Worm (Caenorhabditis elegans): ENCODE data around the gene F13B6.1.
A peak's percentile ranks its signal among the peaks of the same experiment; 100 is the strongest.

F13B6.1 gene

DNA sequence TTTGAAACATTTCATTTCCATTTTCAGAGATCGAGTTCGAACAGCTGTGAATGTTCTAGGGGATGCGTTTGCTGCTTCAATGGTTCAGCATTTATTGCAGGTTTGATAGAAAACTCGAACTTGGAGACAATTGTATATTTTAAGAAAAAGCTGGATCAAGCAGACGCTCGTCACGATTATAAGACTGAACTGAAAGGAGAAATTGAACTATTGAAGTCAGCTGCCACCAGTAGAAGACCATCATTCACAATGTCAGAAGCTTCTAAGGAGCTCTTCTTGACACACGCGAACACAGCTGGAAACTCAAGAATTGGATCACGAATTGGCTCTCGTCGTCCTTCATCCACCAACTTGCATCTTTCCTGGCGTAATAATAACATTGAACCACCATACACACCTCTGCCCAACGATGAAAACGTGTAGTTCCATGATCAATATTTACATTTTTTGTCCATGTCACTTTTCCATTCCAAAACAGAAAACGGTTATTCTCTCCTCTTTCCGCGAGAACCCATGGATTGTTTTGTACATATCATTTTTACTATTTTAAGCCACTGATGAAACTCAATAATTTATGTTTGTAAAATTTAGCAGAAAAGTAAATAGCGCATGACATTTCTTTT lies 49.7 kb downstream of the F13B6.1 start (continued):
- no peak for TF ChIP-seq ceh-79 (tag; optimal IDR thresholded peaks at IDR 0.05)
- TF ChIP-seq somi-1 (GFP tag; optimal IDR thresholded peaks at IDR 0.05), result no peak
- TF ChIP-seq lin-40 (tag; optimal IDR thresholded peaks at IDR 0.05), result peak; percentile 35
- no peak for TF ChIP-seq ccch-3 (GFP tag; optimal IDR thresholded peaks at IDR 0.05)
- no peak for TF ChIP-seq zim-3 (tag; optimal IDR thresholded peaks at IDR 0.05)
- peak; percentile 62 for TF ChIP-seq chd-7 (tag; optimal IDR thresholded peaks at IDR 0.05)
- peak; percentile 50 for TF ChIP-seq hmg-1.2 (GFP tag; IDR thresholded peaks at IDR 0.05)
- peak; percentile 19; the same call in 1 of the 2 replicates for TF ChIP-seq lir-1 (GFP tag; conservative IDR thresholded peaks at IDR 0.05)
- TF ChIP-seq F57A8.1 (GFP tag; optimal IDR thresholded peaks at IDR 0.05), result no peak
- TF ChIP-seq fkh-3 (tag; optimal IDR thresholded peaks at IDR 0.05), result no peak
- TF ChIP-seq hlh-26 (GFP tag; conservative IDR thresholded peaks at IDR 0.05), result no peak
- no peak for TF ChIP-seq sdz-38 (tag; optimal IDR thresholded peaks at IDR 0.05)
- TF ChIP-seq snpc-1.3 (tag; optimal IDR thresholded peaks at IDR 0.05; ENCODE audit: insufficient read depth), result peak; percentile 78
- no peak for TF ChIP-seq nhr-80 (tag; optimal IDR thresholded peaks at IDR 0.05)
- TF ChIP-seq lin-26 (GFP tag; IDR thresholded peaks at IDR 0.05), result peak; percentile 55; the same call in 1 of the 2 replicates
- peak; percentile 49 for TF ChIP-seq lin-54 (GFP tag; optimal IDR thresholded peaks at IDR 0.05)
- TF ChIP-seq bed-2 (GFP tag; IDR thresholded peaks at IDR 0.05), result no peak
- TF ChIP-seq unc-130 (GFP tag; optimal IDR thresholded peaks at IDR 0.05), result peak; percentile 20
- TF ChIP-seq F52B5.7 (tag; optimal IDR thresholded peaks at IDR 0.05), result peak; percentile 22
- no peak; the same call in none of the 2 replicates for TF ChIP-seq ekl-4 (GFP tag; IDR thresholded peaks at IDR 0.05)
- TF ChIP-seq snpc-4 (GFP tag; optimal IDR thresholded peaks at IDR 0.05), result no peak
- peak in 2 of 4 experiments; percentile 35 to 47 for TF ChIP-seq snpc-4 (tag; optimal IDR thresholded peaks at IDR 0.05)
- TF ChIP-seq nfyb-1 (GFP tag; IDR thresholded peaks at IDR 0.05), result 0 out of 2 replicates have a peak, but pooled peaks have one; percentile 42
- no peak for TF ChIP-seq F55B11.4 (tag; optimal IDR thresholded peaks at IDR 0.05; ENCODE audit: borderline replicate concordance, insufficient read depth)
- no peak for TF ChIP-seq F37B4.10 (GFP tag; IDR thresholded peaks at IDR 0.05)
- TF ChIP-seq snpc-3.4 (tag; optimal IDR thresholded peaks at IDR 0.05), result peak; percentile 64
- peak; percentile 79; the same call in 1 of the 2 replicates for TF ChIP-seq cebp-2 (GFP tag; IDR thresholded peaks at IDR 0.05)
- no peak for TF ChIP-seq lsy-27 (tag; optimal IDR thresholded peaks at IDR 0.05; ENCODE audit: borderline replicate concordance, insufficient read depth)
- no peak for TF ChIP-seq ets-4 (GFP tag; optimal IDR thresholded peaks at IDR 0.05)
- TF ChIP-seq dpl-1 (GFP tag; optimal IDR thresholded peaks at IDR 0.05), result no peak

DNA sequence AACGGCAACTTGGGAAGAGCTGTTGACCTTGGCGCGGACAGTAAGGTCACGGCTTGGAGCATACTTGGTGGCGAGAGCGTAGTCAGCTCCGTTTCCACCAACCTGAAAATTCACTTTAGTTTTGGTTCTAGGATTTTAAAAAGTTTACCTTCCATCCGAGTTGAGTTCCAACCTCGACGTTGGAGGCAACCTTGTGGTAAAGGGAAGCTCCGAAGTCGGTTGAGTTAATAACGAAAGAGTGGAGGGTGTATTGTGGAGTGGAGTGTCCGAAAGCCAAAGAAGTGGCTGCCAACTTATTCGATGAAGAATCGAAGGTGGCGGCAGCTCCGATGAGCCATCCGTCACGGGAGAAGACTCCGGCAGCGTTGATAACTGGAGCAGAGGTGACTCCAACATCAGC lies 50.4 kb downstream of the F13B6.1 start:
- 0 out of 2 replicates have a peak, but pooled peaks have one; percentile 46 for TF ChIP-seq Y53G8AR.9 (GFP tag; conservative IDR thresholded peaks at IDR 0.05)
- no peak for TF ChIP-seq F49E8.2 (tag; optimal IDR thresholded peaks at IDR 0.05; ENCODE audit: insufficient read depth)
- peak; percentile 5 for TF ChIP-seq ets-4 (GFP tag; optimal IDR thresholded peaks at IDR 0.05)
- no peak for TF ChIP-seq efl-1 (GFP tag; optimal IDR thresholded peaks at IDR 0.05)
- TF ChIP-seq hmg-1.2 (GFP tag; IDR thresholded peaks at IDR 0.05), result 0 out of 2 replicates have a peak, but pooled peaks have one; percentile 6
- no peak for TF ChIP-seq lin-26 (GFP tag; IDR thresholded peaks at IDR 0.05)
- no peak for TF ChIP-seq fkh-3 (tag; optimal IDR thresholded peaks at IDR 0.05)
- no peak for TF ChIP-seq ztf-25 (GFP tag; IDR thresholded peaks at IDR 0.05)
- no peak for TF ChIP-seq ztf-28 (GFP tag; IDR thresholded peaks at IDR 0.05)
- no peak for TF ChIP-seq ceh-91 (GFP tag; IDR thresholded peaks at IDR 0.05)
- TF ChIP-seq pbrm-1 (GFP tag; IDR thresholded peaks at IDR 0.05), result 0 out of 2 replicates have a peak, but pooled peaks have one; percentile 25
- TF ChIP-seq madf-6 (GFP tag; IDR thresholded peaks at IDR 0.05), result 0 out of 2 replicates have a peak, but pooled peaks have one; percentile 9
- no peak for TF ChIP-seq K11D2.4 (GFP tag; IDR thresholded peaks at IDR 0.05)

Measured in whole organism, young adult.